Fruit fly (Drosophila melanogaster) S2 (cell line): Measurements from ENCODE around the gene aph-1.

Experiments used
- CG8478 ChIP-seq: fragments of >200 bp; optimal IDR thresholded peaks from 2 replicates; lab custom pipeline; 2018
- CTCF ChIP-seq, 2 experiments: fragments of >200 bp; optimal IDR thresholded peaks; 2 replicates each; lab custom pipeline; 2018

DNA sequence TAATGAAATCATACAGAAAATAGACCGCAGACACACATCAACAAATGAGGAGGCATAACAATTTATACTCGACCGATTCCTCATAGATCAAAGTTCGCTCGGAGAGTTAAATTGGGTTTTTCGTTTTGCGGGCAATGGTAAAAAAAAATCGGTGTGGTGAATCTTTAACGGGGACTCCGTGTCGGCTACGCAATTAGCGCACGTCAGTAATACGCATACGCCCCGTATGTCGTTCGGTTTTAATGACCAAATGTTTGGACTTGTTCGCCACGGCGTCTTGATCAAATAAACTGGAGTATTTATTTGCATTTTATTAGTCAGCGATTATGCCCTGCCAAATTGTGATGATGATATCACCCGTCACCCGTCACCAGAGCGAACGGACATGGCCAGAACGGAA lies 35.3 kb upstream of the aph-1 start:
- TF ChIP-seq CG8478 (lab: Kevin White, UChicago) = no peak
- TF ChIP-seq CTCF (optimal IDR thresholded peaks at IDR 0.05; lab: Kevin White, UChicago) = no peak
